Worm (Caenorhabditis elegans) whole organism, L2 larva: ENCODE data around the gene C50F4.10.

Experiments
- C34F6.9 ChIP-seq: fragments of 150-350 bp; optimal IDR thresholded peaks from 2 replicates; lab custom pipeline; 2014; ENCODE audit warnings: missing biosample characterization, missing genetic modification characterization
- F13H6.1 ChIP-seq: sonication (generic microtip); optimal IDR thresholded peaks from 2 replicates; lab custom pipeline; 2016; ENCODE audit warnings: missing genetic modification characterization, missing compliant biosample characterization
- R02D3.7 ChIP-seq: fragments of 150-350 bp; optimal IDR thresholded peaks from 2 replicates; lab custom pipeline; 2014; ENCODE audit warnings: missing biosample characterization, missing genetic modification characterization
- ZK546.5 ChIP-seq: sonication (generic microtip); optimal IDR thresholded peaks from 2 replicates; lab custom pipeline; 2017; ENCODE audit warnings: missing biosample characterization, missing genetic modification characterization
- alr-1 ChIP-seq: fragments of 150-350 bp; optimal IDR thresholded peaks from 2 replicates; lab custom pipeline; 2014; ENCODE audit warnings: missing biosample characterization, missing genetic modification characterization
- ama-1 ChIP-seq: fragments of 150-350 bp; optimal IDR thresholded peaks from 2 replicates; lab custom pipeline; 2018; ENCODE audit warnings: inconsistent platforms
- ceh-16 ChIP-seq: fragments of 150-350 bp; optimal IDR thresholded peaks from 2 replicates; lab custom pipeline; 2014; ENCODE audit warnings: missing biosample characterization, missing genetic modification characterization
- egl-27 ChIP-seq: sonication (generic microtip); optimal IDR thresholded peaks from 3 replicates; lab custom pipeline; 2017; ENCODE audit warnings: missing biosample characterization, missing genetic modification reagents, missing genetic modification characterization
- elt-1 ChIP-seq: fragments of 150-350 bp; optimal IDR thresholded peaks from 2 replicates; lab custom pipeline; 2014; ENCODE audit warnings: missing biosample characterization, missing genetic modification characterization
- fos-1 ChIP-seq: fragments of 150-350 bp; optimal IDR thresholded peaks from 2 replicates; lab custom pipeline; 2014; ENCODE audit warnings: missing biosample characterization, missing genetic modification characterization
- gmeb-1 ChIP-seq: fragments of 150-350 bp; optimal IDR thresholded peaks from 2 replicates; lab custom pipeline; 2014; ENCODE audit warnings: missing biosample characterization, missing genetic modification characterization
- lin-13 ChIP-seq: fragments of 150-350 bp; optimal IDR thresholded peaks from 2 replicates; lab custom pipeline; 2014; ENCODE audit warnings: missing biosample characterization, missing genetic modification reagents, missing genetic modification characterization
- lin-39 ChIP-seq: fragments of 150-350 bp; optimal IDR thresholded peaks from 2 replicates; lab custom pipeline; 2014; ENCODE audit warnings: missing biosample characterization, missing genetic modification reagents, missing genetic modification characterization
- mab-5 ChIP-seq: fragments of 150-350 bp; optimal IDR thresholded peaks from 2 replicates; lab custom pipeline; 2014; ENCODE audit warnings: missing biosample characterization, missing genetic modification characterization
- mbf-1 ChIP-seq: sonication (generic microtip); optimal IDR thresholded peaks from 2 replicates; lab custom pipeline; 2017; ENCODE audit warnings: missing biosample characterization, missing genetic modification characterization
- mdl-1 ChIP-seq, 2 experiments: fragments of 150-350 bp in 1 of 2; sonication (generic microtip) in 1 of 2; optimal IDR thresholded peaks; 2 replicates each; lab custom pipeline; 2017; ENCODE audit warnings: missing biosample characterization in 2 of 2, missing genetic modification characterization in 2 of 2
- nhr-21 ChIP-seq: fragments of 150-350 bp; optimal IDR thresholded peaks from 2 replicates; lab custom pipeline; 2014; ENCODE audit warnings: missing biosample characterization, missing genetic modification characterization
- nhr-23 ChIP-seq: fragments of 150-350 bp; optimal IDR thresholded peaks from 2 replicates; lab custom pipeline; 2014; ENCODE audit warnings: missing biosample characterization, missing genetic modification reagents, missing genetic modification characterization
- nhr-237 ChIP-seq: fragments of 150-350 bp; optimal IDR thresholded peaks from 2 replicates; lab custom pipeline; 2014; ENCODE audit warnings: missing biosample characterization, missing genetic modification characterization
- nhr-25 ChIP-seq: fragments of 150-350 bp; sonication (generic microtip); optimal IDR thresholded peaks from 3 replicates; lab custom pipeline; 2014; ENCODE audit warnings: missing biosample characterization, missing genetic modification characterization
- nhr-6 ChIP-seq: fragments of 150-350 bp; optimal IDR thresholded peaks from 2 replicates; lab custom pipeline; 2014; ENCODE audit warnings: missing biosample characterization, missing genetic modification characterization
- skn-1 ChIP-seq: sonication (generic microtip); optimal IDR thresholded peaks from 2 replicates; lab custom pipeline; 2017; ENCODE audit warnings: missing biosample characterization, missing genetic modification characterization
- sma-9 ChIP-seq, 2 experiments: fragments of 150-350 bp in 1 of 2; sonication (generic microtip) in 1 of 2; optimal IDR thresholded peaks; 2 replicates each; lab custom pipeline; 2014 to 2016; ENCODE audit warnings: missing genetic modification characterization in 2 of 2, mild to moderate bottlenecking in 1 of 2, missing biosample characterization in 1 of 2, missing compliant biosample characterization in 1 of 2, missing genetic modification reagents in 1 of 2, moderate library complexity in 1 of 2
- unc-39 ChIP-seq: fragments of 150-350 bp; optimal IDR thresholded peaks from 2 replicates; lab custom pipeline; 2014; ENCODE audit warnings: missing biosample characterization, missing genetic modification characterization
- unc-62 ChIP-seq: fragments of 150-350 bp; optimal IDR thresholded peaks from 2 replicates; lab custom pipeline; 2014; ENCODE audit warnings: missing biosample characterization, missing genetic modification reagents, missing genetic modification characterization
- ztf-11 ChIP-seq: sonication (generic microtip); optimal IDR thresholded peaks from 2 replicates; lab custom pipeline; 2017; ENCODE audit warnings: missing biosample characterization, missing genetic modification characterization
- ztf-4 ChIP-seq: fragments of 150-350 bp; optimal IDR thresholded peaks from 2 replicates; lab custom pipeline; 2014; ENCODE audit warnings: missing biosample characterization, missing genetic modification characterization

Gene C50F4.10

DNA sequence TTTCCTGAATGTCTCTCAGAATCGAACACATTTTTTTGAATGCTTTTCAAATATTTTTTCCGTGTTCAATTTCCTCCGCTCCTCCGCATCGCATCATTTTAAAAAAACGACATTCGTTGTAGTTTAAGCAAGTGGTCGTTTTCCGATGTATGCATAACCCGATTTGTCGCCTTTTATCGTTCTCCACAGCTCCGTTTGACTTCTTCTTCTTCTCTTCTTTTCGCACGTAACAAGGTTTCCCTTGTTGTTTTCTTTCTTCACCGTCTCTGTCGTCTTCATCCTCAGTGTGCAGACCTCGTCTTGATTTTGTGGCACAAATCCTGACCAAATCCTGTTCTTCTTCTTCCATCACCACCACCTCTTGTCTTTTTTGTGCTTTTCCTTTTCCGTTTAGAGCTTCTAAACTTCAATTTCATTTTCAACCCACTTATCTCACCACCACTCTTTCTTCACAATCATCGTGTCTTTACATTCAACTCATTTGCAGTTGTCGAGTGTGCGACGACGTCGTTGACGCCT, 47.6 kb downstream of the C50F4.10 start, which contains the start of gene K06A4.2:
TSS of gene K06A4.2 (plus strand) at position 469 of the 519 bp plus-strand sequence.
- TF ChIP-seq lin-13 (GFP tag; lab: Kevin White, UChicago) (no peak), nhr-23 (tag; lab: Kevin White, UChicago) (no peak), nhr-25 (tag; lab: Kevin White, UChicago) (no peak), elt-1 (tag; lab: Kevin White, UChicago) (no peak), gmeb-1 (no peak), nhr-237 (tag; lab: Kevin White, UChicago) (no peak), ama-1 (lab: Kevin White, UChicago) (no peak), R02D3.7 (no peak), C34F6.9 (tag; lab: Kevin White, UChicago) (no peak), fos-1 (tag; lab: Kevin White, UChicago) (no peak), sma-9 (GFP tag; optimal IDR thresholded peaks at IDR 0.05; lab: Kevin White, UChicago) (no peak), sma-9 (tag; optimal IDR thresholded peaks at IDR 0.05; lab: Kevin White, UChicago) (no peak), mbf-1 (tag; lab: Kevin White, UChicago) (no peak), unc-39 (tag; lab: Kevin White, UChicago) (no peak), ceh-16 (tag; lab: Kevin White, UChicago) (no peak)

- TF ChIP-seq lin-39 (tag; lab: Kevin White, UChicago) (no peak), sma-9 (GFP tag; optimal IDR thresholded peaks at IDR 0.05; lab: Kevin White, UChicago) (no peak), sma-9 (tag; optimal IDR thresholded peaks at IDR 0.05; lab: Kevin White, UChicago) (no peak), F13H6.1 (tag; lab: Kevin White, UChicago) (no peak), skn-1 (no peak), R02D3.7 (no peak), egl-27 (tag; lab: Kevin White, UChicago) (no peak), nhr-21 (tag; lab: Kevin White, UChicago) (no peak), mbf-1 (tag; lab: Kevin White, UChicago) (no peak), ZK546.5 (tag; lab: Kevin White, UChicago) (no peak), unc-62 (GFP tag; lab: Kevin White, UChicago) (no peak), ztf-11 (tag; lab: Kevin White, UChicago) (no peak), alr-1 (tag; lab: Kevin White, UChicago) (no peak), mdl-1 (tag; optimal IDR thresholded peaks at IDR 0.05; lab: Kevin White, UChicago) (no peak), mab-5 (tag; lab: Kevin White, UChicago) (no peak), nhr-6 (no peak), ztf-4 (tag; lab: Kevin White, UChicago) (no peak), unc-39 (tag; lab: Kevin White, UChicago) (no peak)
These were observed 50.8 kb downstream of the C50F4.10 start, which contains the start of gene K06A4.6 for ce11 chrV:9480566-9480965. Gene K06A4.6, minus strand, starts transcription at chrV:9480666.
